Worm (Caenorhabditis elegans): ENCODE measurements around the gene C29E4.14.

DNA sequence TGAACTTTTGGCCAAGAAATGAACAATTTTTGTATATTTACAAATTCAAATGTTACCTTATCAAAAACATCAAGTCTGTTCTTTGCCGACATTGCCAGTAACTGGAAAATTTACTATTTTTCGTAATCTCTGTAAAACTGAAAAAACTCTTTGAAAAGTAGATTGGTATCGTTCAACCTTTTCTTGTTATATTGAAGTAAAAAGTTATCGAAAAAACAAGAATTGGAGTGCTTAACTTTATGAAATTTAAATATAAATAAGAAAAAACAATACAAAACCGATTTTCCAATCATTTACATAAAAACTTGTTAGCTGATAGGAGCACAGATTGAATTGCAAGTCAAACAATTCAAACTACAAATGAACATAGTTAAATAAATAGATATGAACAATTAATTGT, 35.1 kb upstream of the C29E4.14 start, which contains the start of gene ZK688.11:
- TF ChIP-seq lir-1 (GFP tag; conservative IDR thresholded peaks at IDR 0.05) (no peak), F22D6.2 (tag; optimal IDR thresholded peaks at IDR 0.05) (no peak), attf-3 (GFP tag; conservative IDR thresholded peaks at IDR 0.05) (no peak), repo-1 (tag; optimal IDR thresholded peaks at IDR 0.05) (no peak), nhr-179 (tag; optimal IDR thresholded peaks at IDR 0.05) (no peak), dpl-1 (GFP tag; optimal IDR thresholded peaks at IDR 0.05) (no peak), pha-4 (tag; optimal IDR thresholded peaks at IDR 0.05) (no peak), F57C9.4 (tag; optimal IDR thresholded peaks at IDR 0.05) (no peak), rcor-1 (GFP tag; IDR thresholded peaks at IDR 0.05) (no peak)
